2 fruit fly cellular contexts compared by ENCODE assay signal in genomic region chr3L:7009411-7009810, dm6.
TF ChIP-seq lines count a peak whose summit lies in the region.

No protein-coding gene starts in this region.

TF ChIP-seq in whole organism, embryonic, 481 proteins besides CTCF, POLR2A, EP300 and RAD21 (continued from another document):
- TF ChIP-seq CG9437 (GFP tag; optimal IDR thresholded peaks at IDR 0.05; lab: Kevin White, UChicago) (peak; percentile 5), bsh (GFP tag; optimal IDR thresholded peaks at IDR 0.05; lab: Kevin White, UChicago) (peak in 1 of 2 experiments; percentile 4), Oli (tag; optimal IDR thresholded peaks at IDR 0.05; lab: Kevin White, UChicago) (peak; percentile 32), CG2678 (tag; optimal IDR thresholded peaks at IDR 0.05; lab: Kevin White, UChicago) (peak; percentile 52), fd96Cb (tag; optimal IDR thresholded peaks at IDR 0.05; lab: Kevin White, UChicago) (peak; percentile 26), fd102C (GFP tag; optimal IDR thresholded peaks at IDR 0.05; lab: Kevin White, UChicago) (no peak), Ada2b (GFP tag; IDR thresholded peaks at IDR 0.05; lab: Robert Waterston, UW) (no peak), vnd (GFP tag; IDR thresholded peaks at IDR 0.05; lab: Robert Waterston, UW; ENCODE audit: partially characterized antibody) (no peak), gem (tag; optimal IDR thresholded peaks at IDR 0.05; lab: Kevin White, UChicago) (peak; percentile 33), CG10147 (GFP tag; optimal IDR thresholded peaks at IDR 0.05; lab: Kevin White, UChicago) (peak; percentile 24), ewg (GFP tag; optimal IDR thresholded peaks at IDR 0.05; lab: Kevin White, UChicago) (no peak), Blimp-1 (GFP tag; optimal IDR thresholded peaks at IDR 0.05; lab: Kevin White, UChicago) (peak; percentile 36), CG17328 (GFP tag; IDR thresholded peaks at IDR 0.05; lab: Robert Waterston, UW) (no peak), nmo (GFP tag; optimal IDR thresholded peaks at IDR 0.05; lab: Kevin White, UChicago) (peak; percentile 4), jumu (GFP tag; optimal IDR thresholded peaks at IDR 0.05; lab: Kevin White, UChicago) (no peak), CG2712 (tag; optimal IDR thresholded peaks at IDR 0.05; lab: Kevin White, UChicago) (peak; percentile 22), grau (tag; optimal IDR thresholded peaks at IDR 0.05; lab: Kevin White, UChicago) (peak; percentile 27), CG17361 (GFP tag; IDR thresholded peaks at IDR 0.05; lab: Robert Waterston, UW) (peak; percentile 77; the same call in 2 of the 3 replicates), CG18262 (tag; optimal IDR thresholded peaks at IDR 0.05; lab: Kevin White, UChicago) (peak; percentile 68), cg (GFP tag; optimal IDR thresholded peaks at IDR 0.05; lab: Kevin White, UChicago) (no peak), otp (GFP tag; IDR thresholded peaks at IDR 0.05; lab: Robert Waterston, UW) (no peak), CG8924 (tag; optimal IDR thresholded peaks at IDR 0.05; lab: Kevin White, UChicago) (peak; percentile 22), CoRest (tag; optimal IDR thresholded peaks at IDR 0.05; lab: Kevin White, UChicago) (peak; percentile 21), zfh1 (GFP tag; IDR thresholded peaks at IDR 0.05; lab: Robert Waterston, UW) (no peak), CG12659 (GFP tag; optimal IDR thresholded peaks at IDR 0.05; lab: Kevin White, UChicago) (no peak), Sox102F (GFP tag; optimal IDR thresholded peaks at IDR 0.05; lab: Kevin White, UChicago) (peak; percentile 30), D (optimal IDR thresholded peaks at IDR 0.05; lab: Kevin White, UChicago) (no peak), D (GFP tag; optimal IDR thresholded peaks at IDR 0.05; lab: Kevin White, UChicago) (peak; percentile 17), CG8089 (GFP tag; optimal IDR thresholded peaks at IDR 0.05; lab: Kevin White, UChicago) (no peak)

TF ChIP-seq in whole organism, prepupa, 60 proteins besides CTCF, POLR2A, EP300 and RAD21 (continued from another document):
- TF ChIP-seq fkh (GFP tag; optimal IDR thresholded peaks at IDR 0.05; lab: Kevin White, UChicago), result no peak
- no peak for TF ChIP-seq Sox14 (GFP tag; optimal IDR thresholded peaks at IDR 0.05; lab: Kevin White, UChicago)
- TF ChIP-seq svp (GFP tag; lab: Kevin White, UChicago), result peak; percentile 57
- TF ChIP-seq spab (GFP tag; optimal IDR thresholded peaks at IDR 0.05; lab: Kevin White, UChicago), result peak; percentile 2
- TF ChIP-seq CG6854 (GFP tag; optimal IDR thresholded peaks at IDR 0.05; lab: Kevin White, UChicago), result no peak
- peak; percentile 2 for TF ChIP-seq OdsH (GFP tag; optimal IDR thresholded peaks at IDR 0.05; lab: Kevin White, UChicago)
- no peak for TF ChIP-seq Eip93F (GFP tag; optimal IDR thresholded peaks at IDR 0.05; lab: Kevin White, UChicago)
- TF ChIP-seq CG8319 (GFP tag; optimal IDR thresholded peaks at IDR 0.05; lab: Kevin White, UChicago), result no peak
- TF ChIP-seq achi (GFP tag; optimal IDR thresholded peaks at IDR 0.05; lab: Kevin White, UChicago), result no peak
- TF ChIP-seq Eip75B (GFP tag; optimal IDR thresholded peaks at IDR 0.05; lab: Kevin White, UChicago), result no peak
- no peak for TF ChIP-seq Hr4 (GFP tag; optimal IDR thresholded peaks at IDR 0.05; lab: Kevin White, UChicago)
- TF ChIP-seq CG6792 (GFP tag; optimal IDR thresholded peaks at IDR 0.05; lab: Kevin White, UChicago), result no peak
- TF ChIP-seq lz (GFP tag; optimal IDR thresholded peaks at IDR 0.05; lab: Kevin White, UChicago), result no peak
- no peak for TF ChIP-seq CG7368 (GFP tag; optimal IDR thresholded peaks at IDR 0.05; lab: Kevin White, UChicago)
- TF ChIP-seq Sox102F (GFP tag; optimal IDR thresholded peaks at IDR 0.05; lab: Kevin White, UChicago), result no peak
- peak; percentile 5 for TF ChIP-seq CG8632 (GFP tag; optimal IDR thresholded peaks at IDR 0.05; lab: Kevin White, UChicago)
- TF ChIP-seq ss (GFP tag; optimal IDR thresholded peaks at IDR 0.05; lab: Kevin White, UChicago), result peak in 1 of 2 experiments; percentile 8
- TF ChIP-seq Met (GFP tag; optimal IDR thresholded peaks at IDR 0.05; lab: Kevin White, UChicago), result no peak
- TF ChIP-seq CG11762 (GFP tag; optimal IDR thresholded peaks at IDR 0.05; lab: Kevin White, UChicago; ENCODE audit: insufficient read depth), result no peak
- TF ChIP-seq CG10669 (GFP tag; optimal IDR thresholded peaks at IDR 0.05; lab: Kevin White, UChicago), result no peak
- no peak for TF ChIP-seq dac (GFP tag; optimal IDR thresholded peaks at IDR 0.05; lab: Kevin White, UChicago)
- TF ChIP-seq Hr38 (GFP tag; optimal IDR thresholded peaks at IDR 0.05; lab: Kevin White, UChicago), result no peak
- TF ChIP-seq Hr39 (GFP tag; optimal IDR thresholded peaks at IDR 0.05; lab: Kevin White, UChicago), result no peak
- no peak for TF ChIP-seq CG15336 (GFP tag; IDR thresholded peaks at IDR 0.05; lab: Robert Waterston, UW)
- no peak for TF ChIP-seq CG9139 (GFP tag; optimal IDR thresholded peaks at IDR 0.05; lab: Kevin White, UChicago)
- no peak for TF ChIP-seq Gug (GFP tag; IDR thresholded peaks at IDR 0.05; lab: Robert Waterston, UW)
